Worm (Caenorhabditis elegans): Measurements from ENCODE around the gene T19C3.5.

DNA sequence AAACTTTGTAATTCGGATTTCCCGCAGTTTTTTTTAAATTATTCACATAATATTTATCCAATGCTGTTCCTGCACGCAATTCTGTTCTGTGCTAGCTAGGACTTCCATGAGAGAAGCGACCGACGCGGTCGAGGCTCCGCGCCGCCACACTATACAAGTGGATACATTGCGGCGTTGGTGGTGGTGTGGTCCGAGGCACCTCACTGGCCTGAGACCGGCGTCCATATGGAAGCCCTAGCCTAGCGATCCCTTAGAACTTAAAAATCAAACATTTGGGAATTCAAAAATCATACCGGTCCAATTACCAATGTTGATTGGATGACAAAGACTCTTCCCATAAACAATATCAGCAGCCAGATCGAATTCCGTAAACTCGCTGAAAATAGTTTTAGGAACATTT, 1.6 kb downstream of the T19C3.5 start:
- no peak for TF ChIP-seq pha-4 (tag; optimal IDR thresholded peaks at IDR 0.05)
- no peak for TF ChIP-seq sea-2 (GFP tag; optimal IDR thresholded peaks at IDR 0.05)
- TF ChIP-seq nhr-28 (tag; optimal IDR thresholded peaks at IDR 0.05) = no peak
- TF ChIP-seq hmg-11 (tag; optimal IDR thresholded peaks at IDR 0.05) = no peak
- TF ChIP-seq pqm-1 (tag; optimal IDR thresholded peaks at IDR 0.05) = no peak
- TF ChIP-seq zag-1 (tag; optimal IDR thresholded peaks at IDR 0.05) = no peak
- no peak for TF ChIP-seq ZK546.5 (tag; optimal IDR thresholded peaks at IDR 0.05)
- TF ChIP-seq unc-62 (GFP tag; optimal IDR thresholded peaks at IDR 0.05) = no peak
- TF ChIP-seq nhr-43 (tag; optimal IDR thresholded peaks at IDR 0.05; ENCODE audit: poor library complexity, severe bottlenecking) = no peak
- no peak for TF ChIP-seq daf-12 (tag; optimal IDR thresholded peaks at IDR 0.05)
- no peak for TF ChIP-seq aly-2 (tag; optimal IDR thresholded peaks at IDR 0.05)
- TF ChIP-seq nhr-77 (tag; optimal IDR thresholded peaks at IDR 0.05) = no peak
- no peak for TF ChIP-seq egl-5 (tag; optimal IDR thresholded peaks at IDR 0.05)

Measured in whole organism, L3 larva.